Fruit fly (Drosophila melanogaster): ENCODE data around the gene CG7488.

CG7488 gene

dm6 chr3R:13012351-13012750 is 16.9 kb downstream of the CG7488 start (continued):
- TF ChIP-seq Dfd (GFP tag; optimal IDR thresholded peaks at IDR 0.05) (no peak), ey (GFP tag; optimal IDR thresholded peaks at IDR 0.05) (peak; percentile 82), GATAd (GFP tag; optimal IDR thresholded peaks at IDR 0.05) (no peak), Dif (GFP tag; optimal IDR thresholded peaks at IDR 0.05; ENCODE audit: partially characterized antibody) (peak; percentile 41), Hnf4 (GFP tag; optimal IDR thresholded peaks at IDR 0.05) (no peak), Hr78 (GFP tag; optimal IDR thresholded peaks at IDR 0.05) (no peak), foxo (GFP tag; optimal IDR thresholded peaks at IDR 0.05) (peak; percentile 64 to 83), Myc (optimal IDR thresholded peaks at IDR 0.05) (no peak), OdsH (GFP tag; optimal IDR thresholded peaks at IDR 0.05) (peak; percentile 64), dsf (GFP tag; optimal IDR thresholded peaks at IDR 0.05; ENCODE audit: borderline replicate concordance) (no peak), Sp1 (GFP tag; optimal IDR thresholded peaks at IDR 0.05) (peak; percentile 60), pan (optimal IDR thresholded peaks at IDR 0.05) (no peak), CG9705 (GFP tag; optimal IDR thresholded peaks at IDR 0.05) (peak; percentile 7)

dm6 chr3R:13012990-13013389 is 17.6 kb downstream of the CG7488 start:
- peak; percentile 21 for TF ChIP-seq Hr83 (GFP tag; optimal IDR thresholded peaks at IDR 0.05; ENCODE audit: poor library complexity, severe bottlenecking)
- no peak for TF ChIP-seq Rel (GFP tag; optimal IDR thresholded peaks at IDR 0.05)
- TF ChIP-seq Rel (tag; optimal IDR thresholded peaks at IDR 0.05) = no peak
- peak in 1 of 2 experiments; percentile 7 for TF ChIP-seq dl (GFP tag; optimal IDR thresholded peaks at IDR 0.05; ENCODE audit: insufficient read depth in 1 of 2, partially characterized antibody in 2 of 2)
- TF ChIP-seq psq (GFP tag; optimal IDR thresholded peaks at IDR 0.05) = peak; percentile 34

dm6 chr3R:13014168-13014881 is 18.9 kb downstream of the CG7488 start:
- TF ChIP-seq tai (GFP tag; optimal IDR thresholded peaks at IDR 0.05) = no peak
- no peak for TF ChIP-seq Abd-B (GFP tag; optimal IDR thresholded peaks at IDR 0.05)
- no peak for TF ChIP-seq Hr78 (GFP tag; optimal IDR thresholded peaks at IDR 0.05)
- TF ChIP-seq sage (GFP tag; optimal IDR thresholded peaks at IDR 0.05) = no peak
- TF ChIP-seq jim (GFP tag; optimal IDR thresholded peaks at IDR 0.05) = no peak
- TF ChIP-seq dl (GFP tag; optimal IDR thresholded peaks at IDR 0.05; ENCODE audit: insufficient read depth in 1 of 2, partially characterized antibody in 2 of 2) = no peak
- no peak for TF ChIP-seq GATAd (GFP tag; optimal IDR thresholded peaks at IDR 0.05)

- TF ChIP-seq foxo (GFP tag; optimal IDR thresholded peaks at IDR 0.05) (no peak), Vsx2 (GFP tag; optimal IDR thresholded peaks at IDR 0.05; ENCODE audit: partially characterized antibody) (no peak), ey (GFP tag; optimal IDR thresholded peaks at IDR 0.05) (no peak), jim (GFP tag; optimal IDR thresholded peaks at IDR 0.05) (no peak), brk (GFP tag; optimal IDR thresholded peaks at IDR 0.05) (no peak), rgr (GFP tag; optimal IDR thresholded peaks at IDR 0.05) (no peak), Jra (GFP tag; optimal IDR thresholded peaks at IDR 0.05) (no peak), Myc (optimal IDR thresholded peaks at IDR 0.05) (no peak), pan (optimal IDR thresholded peaks at IDR 0.05) (no peak)
These were observed 20.0 kb downstream of the CG7488 start for dm6 chr3R:13015402-13015801.

dm6 chr3R:13015811-13016766 is 20.7 kb downstream of the CG7488 start:
- peak; percentile 68 for TF ChIP-seq Dif (GFP tag; optimal IDR thresholded peaks at IDR 0.05; ENCODE audit: partially characterized antibody)
- peak; percentile 25 for TF ChIP-seq Jra (GFP tag; optimal IDR thresholded peaks at IDR 0.05)
- TF ChIP-seq sv (GFP tag; optimal IDR thresholded peaks at IDR 0.05) = no peak
- peak; percentile 87 for TF ChIP-seq woc (GFP tag; optimal IDR thresholded peaks at IDR 0.05)
- TF ChIP-seq pan (optimal IDR thresholded peaks at IDR 0.05) = no peak
- peak; percentile 4 for TF ChIP-seq HLH106 (tag; optimal IDR thresholded peaks at IDR 0.05)
- peak; percentile 56 for TF ChIP-seq brk (GFP tag; optimal IDR thresholded peaks at IDR 0.05)
- peak; percentile 65 for TF ChIP-seq Hr83 (GFP tag; optimal IDR thresholded peaks at IDR 0.05; ENCODE audit: poor library complexity, severe bottlenecking)
- TF ChIP-seq Myc (optimal IDR thresholded peaks at IDR 0.05) = peak; percentile 96
- peak; percentile 36 for TF ChIP-seq br (GFP tag; optimal IDR thresholded peaks at IDR 0.05)
- TF ChIP-seq Hnf4 (GFP tag; optimal IDR thresholded peaks at IDR 0.05) = peak; percentile 16
- peak; percentile 21 for TF ChIP-seq jim (GFP tag; optimal IDR thresholded peaks at IDR 0.05)
- TF ChIP-seq Rel (GFP tag; optimal IDR thresholded peaks at IDR 0.05) = peak; percentile 87
- TF ChIP-seq Rel (tag; optimal IDR thresholded peaks at IDR 0.05) = peak; percentile 73
- TF ChIP-seq dl (GFP tag; optimal IDR thresholded peaks at IDR 0.05; ENCODE audit: insufficient read depth in 1 of 2, partially characterized antibody in 2 of 2) = peak; percentile 60 to 71
- TF ChIP-seq sage (GFP tag; optimal IDR thresholded peaks at IDR 0.05) = peak; percentile 46
- peak; percentile 62 for TF ChIP-seq fru (GFP tag; optimal IDR thresholded peaks at IDR 0.05)
- no peak for TF ChIP-seq Dfd (GFP tag; optimal IDR thresholded peaks at IDR 0.05)
- no peak for TF ChIP-seq Mio (GFP tag; optimal IDR thresholded peaks at IDR 0.05)
- peak; percentile 42 for TF ChIP-seq h (GFP tag; optimal IDR thresholded peaks at IDR 0.05)
- TF ChIP-seq CG32264 (GFP tag; optimal IDR thresholded peaks at IDR 0.05) = peak; percentile 9
- TF ChIP-seq Vsx2 (GFP tag; optimal IDR thresholded peaks at IDR 0.05; ENCODE audit: partially characterized antibody) = no peak
- peak; percentile 21 for TF ChIP-seq ey (GFP tag; optimal IDR thresholded peaks at IDR 0.05)
- TF ChIP-seq tai (GFP tag; optimal IDR thresholded peaks at IDR 0.05) = peak; percentile 9
- peak; percentile 11 for TF ChIP-seq OdsH (GFP tag; optimal IDR thresholded peaks at IDR 0.05)
- TF ChIP-seq foxo (GFP tag; optimal IDR thresholded peaks at IDR 0.05) = peak; percentile 22 to 72
- TF ChIP-seq psq (GFP tag; optimal IDR thresholded peaks at IDR 0.05) = peak; percentile 69

All from whole organism, wandering third instar larva.